Worm (Caenorhabditis elegans): ENCODE measurements around the gene F55C12.2.

DNA sequence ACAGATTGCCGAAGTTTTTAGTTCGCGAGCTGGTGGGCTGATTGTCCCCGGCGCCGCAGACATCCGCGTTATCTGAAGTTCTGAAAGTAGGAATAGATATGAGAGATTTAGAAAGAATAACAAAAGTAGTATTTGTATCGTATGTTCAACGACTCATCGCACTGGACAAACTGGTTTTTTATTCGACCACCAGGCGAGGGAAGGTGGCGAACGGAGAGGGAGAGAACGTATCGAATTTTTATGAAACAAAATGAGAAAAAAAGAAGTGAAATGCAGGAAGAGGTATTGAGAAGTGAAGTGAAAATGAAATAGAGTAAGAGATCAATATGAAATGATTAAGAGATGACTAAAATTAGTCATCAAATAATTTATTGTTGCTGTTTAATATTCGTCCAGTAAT, 49.2 kb upstream of the F55C12.2 start, which contains the start of gene tbc-2:
- TF ChIP-seq him-1 (tag; optimal IDR thresholded peaks at IDR 0.05) (no peak), W03F9.2 (tag; optimal IDR thresholded peaks at IDR 0.05) (no peak), dao-5 (tag; optimal IDR thresholded peaks at IDR 0.05) (no peak)

All from whole organism, L4/young adult.